Worm (Caenorhabditis elegans): ENCODE measurements around the gene pmk-1.

Gene pmk-1

DNA sequence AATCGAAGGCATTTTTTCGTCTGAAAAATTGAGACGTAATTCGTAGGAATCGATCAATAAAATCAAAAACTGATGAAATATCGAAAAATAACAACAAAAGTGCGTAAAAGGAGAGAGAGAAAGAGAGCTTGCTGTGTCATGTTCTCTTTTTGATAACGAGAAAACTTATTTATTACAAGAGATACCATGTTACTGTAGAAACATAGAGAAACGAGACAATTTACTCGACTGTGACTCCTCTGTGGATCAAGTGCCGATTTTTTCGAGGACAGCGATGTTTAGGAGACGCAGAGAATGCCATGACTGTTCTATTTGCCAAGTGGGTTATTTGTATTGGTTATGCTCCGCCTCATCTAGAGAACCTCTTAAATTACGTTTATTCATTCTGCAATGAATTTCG is 15.1 kb upstream of the pmk-1 start, which contains the start of gene sph-1 (continued):
- TF ChIP-seq spr-1 (tag; optimal IDR thresholded peaks at IDR 0.05): no peak
- no peak for TF ChIP-seq nhr-111 (GFP tag; optimal IDR thresholded peaks at IDR 0.05)
- no peak for TF ChIP-seq lin-15B (tag; optimal IDR thresholded peaks at IDR 0.05)
- no peak for TF ChIP-seq D1046.2 (GFP tag; IDR thresholded peaks at IDR 0.05)
- no peak for TF ChIP-seq attf-4 (tag; optimal IDR thresholded peaks at IDR 0.05)
- no peak for TF ChIP-seq ceh-20 (GFP tag; IDR thresholded peaks at IDR 0.05)
- TF ChIP-seq mxl-2 (GFP tag; conservative IDR thresholded peaks at IDR 0.05): no peak
- TF ChIP-seq R02D3.7 (tag; optimal IDR thresholded peaks at IDR 0.05): no peak
- TF ChIP-seq Y48G9A.11 (GFP tag; IDR thresholded peaks at IDR 0.05): no peak
- TF ChIP-seq lin-29 (GFP tag; IDR thresholded peaks at IDR 0.05): no peak
- no peak for TF ChIP-seq rbr-2 (tag; optimal IDR thresholded peaks at IDR 0.05)
- no peak for TF ChIP-seq tag-97 (GFP tag; IDR thresholded peaks at IDR 0.05)
- TF ChIP-seq nhr-11 (tag; optimal IDR thresholded peaks at IDR 0.05): no peak
- TF ChIP-seq F10B5.3 (tag; optimal IDR thresholded peaks at IDR 0.05): no peak
- TF ChIP-seq zip-2 (tag; optimal IDR thresholded peaks at IDR 0.05): no peak
- no peak for TF ChIP-seq nhr-25 (tag; optimal IDR thresholded peaks at IDR 0.05; ENCODE audit: borderline replicate concordance, insufficient read depth)
- no peak for TF ChIP-seq sdz-12 (GFP tag; optimal IDR thresholded peaks at IDR 0.05)
- no peak for TF ChIP-seq duxl-1 (tag; optimal IDR thresholded peaks at IDR 0.05; ENCODE audit: poor library complexity)
- TF ChIP-seq daf-19 (GFP tag; conservative IDR thresholded peaks at IDR 0.05): no peak
- no peak for TF ChIP-seq nhr-237 (tag; optimal IDR thresholded peaks at IDR 0.05)
- TF ChIP-seq fkh-10 (GFP tag; optimal IDR thresholded peaks at IDR 0.05): no peak
- peak in 1 of 2 experiments; percentile 65 for TF ChIP-seq lsy-2 (tag; optimal IDR thresholded peaks at IDR 0.05)
- no peak for TF ChIP-seq madf-9 (GFP tag; conservative IDR thresholded peaks at IDR 0.05)
- peak; percentile 16 for TF ChIP-seq nhr-77 (tag; optimal IDR thresholded peaks at IDR 0.05)
- TF ChIP-seq egl-43 (GFP tag; IDR thresholded peaks at IDR 0.05): no peak
- TF ChIP-seq lim-7 (GFP tag; IDR thresholded peaks at IDR 0.05): no peak
- TF ChIP-seq hlh-30 (tag; optimal IDR thresholded peaks at IDR 0.05; ENCODE audit: insufficient read depth): peak; percentile 76
- TF ChIP-seq nhr-102 (tag; optimal IDR thresholded peaks at IDR 0.05): peak; percentile 49
- no peak for TF ChIP-seq zfp-2 (tag; optimal IDR thresholded peaks at IDR 0.05)
- TF ChIP-seq dve-1 (tag; optimal IDR thresholded peaks at IDR 0.05; ENCODE audit: insufficient read depth): peak; percentile 82
- peak; percentile 43 for TF ChIP-seq lin-38 (GFP tag; IDR thresholded peaks at IDR 0.05)
- TF ChIP-seq arid-1 (GFP tag; conservative IDR thresholded peaks at IDR 0.05): no peak
- TF ChIP-seq nhr-6 (tag; optimal IDR thresholded peaks at IDR 0.05): peak; percentile 31
- peak; percentile 45; the same call in 1 of the 2 replicates for TF ChIP-seq dmd-6 (GFP tag; IDR thresholded peaks at IDR 0.05)
- TF ChIP-seq mxl-3 (GFP tag; optimal IDR thresholded peaks at IDR 0.05): peak; percentile 15
- no peak for TF ChIP-seq unc-39 (tag; optimal IDR thresholded peaks at IDR 0.05)
- no peak for TF ChIP-seq ceh-62 (tag; optimal IDR thresholded peaks at IDR 0.05)
- TF ChIP-seq madf-5 (GFP tag; IDR thresholded peaks at IDR 0.05): no peak
- no peak for TF ChIP-seq zfp-3 (GFP tag; conservative IDR thresholded peaks at IDR 0.05)
- no peak for TF ChIP-seq lin-39 (tag; optimal IDR thresholded peaks at IDR 0.05)
- TF ChIP-seq pha-4 (GFP tag; IDR thresholded peaks at IDR 0.05): no peak; the same call in 1 of the 2 replicates
- peak; percentile 84 for TF ChIP-seq pha-4 (tag; optimal IDR thresholded peaks at IDR 0.05)
- no peak for TF ChIP-seq lin-1 (GFP tag; IDR thresholded peaks at IDR 0.05)
- TF ChIP-seq T26A8.4 (GFP tag; IDR thresholded peaks at IDR 0.05): no peak
- TF ChIP-seq ctbp-1 (GFP tag; IDR thresholded peaks at IDR 0.05): no peak
- no peak for TF ChIP-seq ZK337.2 (GFP tag; IDR thresholded peaks at IDR 0.05)
- TF ChIP-seq F44E2.7 (GFP tag; IDR thresholded peaks at IDR 0.05): no peak
- TF ChIP-seq ZK546.5 (tag; optimal IDR thresholded peaks at IDR 0.05): no peak
- no peak for TF ChIP-seq tra-1 (GFP tag; IDR thresholded peaks at IDR 0.05)
- TF ChIP-seq unc-130 (GFP tag; optimal IDR thresholded peaks at IDR 0.05): no peak
- TF ChIP-seq zip-11 (GFP tag; IDR thresholded peaks at IDR 0.05): no peak
- TF ChIP-seq T20F7.1 (GFP tag; optimal IDR thresholded peaks at IDR 0.05): peak; percentile 61

Measured in whole organism, L4 larva.